Worm (Caenorhabditis elegans) whole organism, L4 larva: Measurements from ENCODE around the gene srx-24.

Source experiments
- F10B5.3 ChIP-seq: sonication (generic microtip); optimal IDR thresholded peaks from 2 replicates; lab custom pipeline; 2016; ENCODE audit warnings: mild to moderate bottlenecking, missing genetic modification characterization, missing compliant biosample characterization
- F26F4.8 ChIP-seq: fragments of 200-800 bp; sonication (Bioruptor generic); conservative IDR thresholded peaks from 2 replicates; pipeline ENCODE4 v1.3.6; 2022; ENCODE audit warnings: missing genetic modification characterization, missing compliant biosample characterization
- F44E2.7 ChIP-seq: fragments of 200-800 bp; sonication (Bioruptor generic); IDR thresholded peaks from 2 replicates; pipeline ENCODE4 v2.1.2; 2022; ENCODE audit warnings: missing genetic modification characterization, missing compliant biosample characterization
- ZK337.2 ChIP-seq: fragments of 200-800 bp; sonication (Bioruptor generic); IDR thresholded peaks from 2 replicates; pipeline ENCODE4 v1.3.6; 2022; ENCODE audit warnings: missing genetic modification reagents, missing genetic modification characterization, missing compliant biosample characterization
- attf-4 ChIP-seq: sonication (generic microtip); optimal IDR thresholded peaks from 3 replicates; lab custom pipeline; 2017; ENCODE audit warnings: missing biosample characterization, missing genetic modification characterization
- ceh-32 ChIP-seq: sonication (generic microtip); optimal IDR thresholded peaks from 2 replicates; lab custom pipeline; 2016; ENCODE audit warnings: mild to moderate bottlenecking, missing genetic modification characterization, missing compliant biosample characterization; ENCODE audit not compliant: poor library complexity
- ceh-44 ChIP-seq: fragments of 200-800 bp; sonication (Bioruptor generic); IDR thresholded peaks from 2 replicates; pipeline ENCODE4 v1.3.6; 2022; ENCODE audit warnings: missing genetic modification reagents, missing genetic modification characterization, missing compliant biosample characterization
- ces-1 ChIP-seq: fragments of 150-350 bp; sonication (generic microtip); optimal IDR thresholded peaks from 4 replicates; lab custom pipeline; 2014; ENCODE audit warnings: missing biosample characterization, missing genetic modification reagents, missing genetic modification characterization
- daf-12 ChIP-seq: fragments of 150-350 bp; optimal IDR thresholded peaks from 2 replicates; lab custom pipeline; 2014; ENCODE audit warnings: missing biosample characterization, missing genetic modification reagents, missing genetic modification characterization
- dmd-6 ChIP-seq: fragments of 200-800 bp; sonication (Bioruptor generic); IDR thresholded peaks from 2 replicates; pipeline ENCODE4 v1.3.6; 2022; ENCODE audit warnings: missing genetic modification reagents, missing genetic modification characterization, missing compliant biosample characterization
- dmd-8 ChIP-seq: fragments of 200-800 bp; sonication (Bioruptor generic); IDR thresholded peaks from 2 replicates; pipeline ENCODE4 v1.3.6; 2022; ENCODE audit warnings: missing genetic modification characterization, missing compliant biosample characterization
- egl-43 ChIP-seq: fragments of 200-800 bp; sonication (Bioruptor generic); IDR thresholded peaks from 2 replicates; pipeline ENCODE4 v1.3.6; 2022; ENCODE audit warnings: missing genetic modification reagents, missing genetic modification characterization, missing compliant biosample characterization
- fos-1 ChIP-seq: fragments of 150-350 bp; optimal IDR thresholded peaks from 2 replicates; lab custom pipeline; 2014; ENCODE audit warnings: missing biosample characterization, missing genetic modification characterization
- hmg-1.1 ChIP-seq: fragments of 200-800 bp; sonication (Bioruptor generic); IDR thresholded peaks from 2 replicates; pipeline ENCODE4 v1.3.6; 2022; ENCODE audit warnings: missing genetic modification reagents, missing genetic modification characterization, missing compliant biosample characterization
- lim-7 ChIP-seq: fragments of 200-800 bp; sonication (Bioruptor generic); IDR thresholded peaks from 2 replicates; pipeline ENCODE4 v1.3.6; 2022; ENCODE audit warnings: missing genetic modification characterization, missing compliant biosample characterization
- lin-15B ChIP-seq: fragments of 150-350 bp; sonication (generic microtip); optimal IDR thresholded peaks from 3 replicates; lab custom pipeline; 2014; ENCODE audit warnings: missing biosample characterization, missing genetic modification characterization
- lir-3 ChIP-seq: sonication (generic microtip); optimal IDR thresholded peaks from 2 replicates; lab custom pipeline; 2016; ENCODE audit warnings: mild to moderate bottlenecking, missing genetic modification characterization, missing compliant biosample characterization
- mdl-1 ChIP-seq, 2 experiments: fragments of 150-350 bp in 1 of 2; sonication (generic microtip) in 1 of 2; optimal IDR thresholded peaks; 2 replicates each; lab custom pipeline; 2014 to 2017; ENCODE audit warnings: missing biosample characterization in 2 of 2, missing genetic modification characterization in 2 of 2
- mdt-29 ChIP-seq: fragments of 200-800 bp; sonication (Bioruptor generic); IDR thresholded peaks from 2 replicates; pipeline ENCODE4 v1.3.6; 2022; ENCODE audit warnings: missing genetic modification reagents, missing genetic modification characterization, missing compliant biosample characterization
- mep-1 ChIP-seq: fragments of 150-350 bp; sonication (generic microtip); optimal IDR thresholded peaks from 3 replicates; lab custom pipeline; 2014; ENCODE audit warnings: missing biosample characterization, missing genetic modification characterization
- mxl-2 ChIP-seq: fragments of 200-800 bp; sonication (Bioruptor generic); conservative IDR thresholded peaks from 2 replicates; pipeline ENCODE4 v1.3.6; 2022; ENCODE audit warnings: missing genetic modification reagents, missing genetic modification characterization, missing compliant biosample characterization
- nhr-10 ChIP-seq: fragments of 150-350 bp; optimal IDR thresholded peaks from 2 replicates; lab custom pipeline; 2014; ENCODE audit warnings: missing biosample characterization, missing genetic modification characterization
- nhr-28 ChIP-seq: fragments of 150-350 bp; optimal IDR thresholded peaks from 2 replicates; lab custom pipeline; 2014; ENCODE audit warnings: missing biosample characterization, missing genetic modification characterization
- nhr-42 ChIP-seq: fragments of 200-800 bp; sonication (Bioruptor generic); IDR thresholded peaks from 2 replicates; pipeline ENCODE4 v1.3.6; 2022; ENCODE audit warnings: missing genetic modification characterization, missing compliant biosample characterization
- nhr-48 ChIP-seq: sonication (generic microtip); optimal IDR thresholded peaks from 2 replicates; lab custom pipeline; 2016; ENCODE audit warnings: mild to moderate bottlenecking, missing genetic modification characterization, missing compliant biosample characterization
- nhr-76 ChIP-seq: fragments of 150-350 bp; optimal IDR thresholded peaks from 2 replicates; lab custom pipeline; 2014; ENCODE audit warnings: missing biosample characterization, missing genetic modification characterization
- rbr-2 ChIP-seq: sonication (generic microtip); optimal IDR thresholded peaks from 2 replicates; lab custom pipeline; 2016; ENCODE audit warnings: missing genotype, missing genetic modification characterization, missing compliant biosample characterization
- saeg-2 ChIP-seq: fragments of 200-800 bp; sonication (Bioruptor generic); IDR thresholded peaks from 2 replicates; pipeline ENCODE4 v1.3.6; 2022; ENCODE audit warnings: missing genetic modification reagents, missing genetic modification characterization, missing compliant biosample characterization
- set-16 ChIP-seq: fragments of 200-800 bp; sonication (Bioruptor generic); IDR thresholded peaks from 2 replicates; pipeline ENCODE4 v1.3.6; 2022; ENCODE audit warnings: missing genetic modification reagents, missing genetic modification characterization, missing compliant biosample characterization
- tra-1 ChIP-seq: fragments of 200-800 bp; sonication (Bioruptor generic); IDR thresholded peaks from 2 replicates; pipeline ENCODE4 v1.3.6; 2022; ENCODE audit warnings: missing genetic modification reagents, missing genetic modification characterization, missing compliant biosample characterization
- unc-130 ChIP-seq: sonication (generic microtip); optimal IDR thresholded peaks from 2 replicates; lab custom pipeline; 2016; ENCODE audit warnings: missing genetic modification reagents, missing genetic modification characterization, missing compliant biosample characterization
- unc-39 ChIP-seq: sonication (generic microtip); optimal IDR thresholded peaks from 2 replicates; lab custom pipeline; 2017; ENCODE audit warnings: missing biosample characterization, missing genetic modification characterization
- unc-62 ChIP-seq, 3 experiments: fragments of 150-350 bp in 1 of 3; sonication (generic microtip); optimal IDR thresholded peaks in 2 of 3; peaks in 1 of 3; 1 replicate in 1 of 3; 2 replicates in 2 of 3; lab custom pipeline; 2014 to 2017; ENCODE audit warnings: missing biosample characterization in 3 of 3, missing genetic modification characterization in 3 of 3, missing genetic modification reagents in 3 of 3, missing genotype in 1 of 3
- zip-11 ChIP-seq: fragments of 200-800 bp; sonication (Bioruptor generic); IDR thresholded peaks from 2 replicates; pipeline ENCODE4 v1.3.6; 2022; ENCODE audit warnings: missing genetic modification characterization, missing compliant biosample characterization
- zip-2 ChIP-seq: fragments of 150-350 bp; optimal IDR thresholded peaks from 2 replicates; lab custom pipeline; 2014; ENCODE audit warnings: missing biosample characterization, missing genetic modification characterization

Gene srx-24

ce11 chrV:2780786-2781185, 30.9 kb upstream of the srx-24 start, which contains the start of gene R05D8.11:
TSS of gene R05D8.11 (minus strand) at chrV:2780886.
- TF ChIP-seq ceh-44 (GFP tag; lab: Robert Waterston, UW) (no peak), dmd-6 (no peak), rbr-2 (tag; lab: Kevin White, UChicago) (no peak), unc-39 (tag; lab: Kevin White, UChicago) (no peak), attf-4 (tag; lab: Kevin White, UChicago) (no peak), saeg-2 (GFP tag; lab: Robert Waterston, UW) (no peak), lim-7 (no peak), zip-11 (no peak), tra-1 (GFP tag; lab: Robert Waterston, UW) (no peak), unc-130 (GFP tag; lab: Kevin White, UChicago) (no peak), ces-1 (no peak)

ce11 chrV:2778458-2778857, 28.6 kb upstream of the srx-24 start:
- TF ChIP-seq set-16 (GFP tag; lab: Robert Waterston, UW): peak; percentile 80

ce11 chrV:2777395-2777794, 27.5 kb upstream of the srx-24 start:
- 0 out of 2 replicates have a peak, but pooled peaks have one; percentile 12 for TF ChIP-seq egl-43
- TF ChIP-seq set-16 (GFP tag; lab: Robert Waterston, UW): peak; percentile 60

ce11 chrV:2774042-2774441, 24.1 kb upstream of the srx-24 start, which contains the start of gene srj-18:
TSS of gene srj-18 (plus strand) at chrV:2774342.
- TF ChIP-seq nhr-76 (tag; lab: Kevin White, UChicago): no peak
- TF ChIP-seq hmg-1.1 (GFP tag; lab: Robert Waterston, UW): no peak
- TF ChIP-seq nhr-10 (tag; lab: Kevin White, UChicago): no peak
- no peak for TF ChIP-seq unc-62 (GFP tag; optimal IDR thresholded peaks at IDR 0.05 in 1 of 2; lab: Kevin White, UChicago)
- no peak for TF ChIP-seq unc-62 (tag; optimal IDR thresholded peaks at IDR 0.05; lab: Kevin White, UChicago)
- no peak for TF ChIP-seq zip-2 (tag; lab: Kevin White, UChicago)
- no peak for TF ChIP-seq mdt-29 (GFP tag; lab: Robert Waterston, UW)
- no peak for TF ChIP-seq nhr-28
- TF ChIP-seq fos-1 (tag; lab: Kevin White, UChicago): no peak
- no peak for TF ChIP-seq mdl-1 (tag; optimal IDR thresholded peaks at IDR 0.05; lab: Kevin White, UChicago)
- no peak for TF ChIP-seq ceh-32 (tag; lab: Kevin White, UChicago)
- no peak for TF ChIP-seq daf-12 (tag; lab: Kevin White, UChicago)
- no peak for TF ChIP-seq dmd-8 (GFP tag; lab: Robert Waterston, UW)
- TF ChIP-seq, all 104 proteins: peak for 0

ce11 chrV:2771560-2771959, 21.7 kb upstream of the srx-24 start, which contains the start of gene srh-56:
TSS of gene srh-56 (plus strand) at chrV:2771860.
- TF ChIP-seq mxl-2: no peak
- TF ChIP-seq F44E2.7: no peak
- TF ChIP-seq lin-15B: no peak
- TF ChIP-seq ces-1: no peak
- TF ChIP-seq egl-43: no peak
- TF ChIP-seq nhr-42 (GFP tag; lab: Robert Waterston, UW): no peak
- TF ChIP-seq F10B5.3: no peak

ce11 chrV:2769754-2770153, 19.8 kb upstream of the srx-24 start, which contains the start of gene dhs-15:
TSS of gene dhs-15 (minus strand) at chrV:2769854.
- TF ChIP-seq lin-15B (no peak), mep-1 (tag; lab: Kevin White, UChicago) (no peak), lir-3 (tag; lab: Kevin White, UChicago) (no peak), F26F4.8 (GFP tag; lab: Robert Waterston, UW) (no peak), ZK337.2 (GFP tag; lab: Robert Waterston, UW) (no peak), nhr-48 (no peak), tra-1 (GFP tag; lab: Robert Waterston, UW) (no peak)
